Worm (Caenorhabditis elegans) whole organism, young adult: Measurements from ENCODE around the gene svh-5.

ENCODE experiments used
- C17E4.6 ChIP-seq: fragments of 200-800 bp; sonication (Bioruptor generic); IDR thresholded peaks from 2 replicates; pipeline ENCODE4 v1.3.6; 2022; ENCODE audit warnings: missing genetic modification reagents, missing genetic modification characterization, missing compliant biosample characterization
- D2030.7 ChIP-seq: fragments of 200-800 bp; sonication (Bioruptor generic); IDR thresholded peaks from 2 replicates; pipeline ENCODE4 v1.3.6; 2022; ENCODE audit warnings: missing genetic modification reagents, missing genetic modification characterization, missing compliant biosample characterization
- F10E7.11 ChIP-seq: sonication (generic microtip); optimal IDR thresholded peaks from 2 replicates; lab custom pipeline; 2017; ENCODE audit warnings: mild to moderate bottlenecking, missing genetic modification characterization, moderate library complexity, missing compliant biosample characterization
- F23B12.7 ChIP-seq: sonication (generic microtip); optimal IDR thresholded peaks from 2 replicates; lab custom pipeline; 2017; ENCODE audit warnings: missing genetic modification characterization, mild to moderate bottlenecking, missing compliant biosample characterization, antibody characterized with exemption, moderate library complexity; ENCODE audit not compliant: insufficient read depth
- F49E8.2 ChIP-seq: sonication (generic microtip); optimal IDR thresholded peaks from 3 replicates; lab custom pipeline; 2017; ENCODE audit warnings: missing genetic modification characterization, mild to moderate bottlenecking, missing compliant biosample characterization, antibody characterized with exemption, moderate library complexity; ENCODE audit not compliant: insufficient read depth
- F55B11.4 ChIP-seq: sonication (generic microtip); optimal IDR thresholded peaks from 2 replicates; lab custom pipeline; 2016; ENCODE audit warnings: missing compliant biosample characterization, missing genetic modification characterization, borderline replicate concordance; ENCODE audit not compliant: insufficient read depth
- F57A8.1 ChIP-seq: fragments of 200-800 bp; sonication (Bioruptor generic); optimal IDR thresholded peaks from 2 replicates; lab custom pipeline; 2018; ENCODE audit warnings: mild to moderate bottlenecking, missing genetic modification characterization, moderate library complexity, missing compliant biosample characterization
- Y53G8AR.9 ChIP-seq: fragments of 200-800 bp; sonication (Bioruptor generic); conservative IDR thresholded peaks from 2 replicates; pipeline ENCODE4 v1.3.6; 2022; ENCODE audit warnings: missing genetic modification reagents, missing genetic modification characterization, missing compliant biosample characterization
- Y95B8A.8 ChIP-seq: fragments of 200-800 bp; sonication (Bioruptor generic); IDR thresholded peaks from 2 replicates; pipeline ENCODE4 v1.3.6; 2022; ENCODE audit warnings: missing genetic modification reagents, missing genetic modification characterization, missing compliant biosample characterization
- aptf-2 ChIP-seq: fragments of 200-800 bp; sonication (Bioruptor generic); conservative IDR thresholded peaks from 2 replicates; pipeline ENCODE4 v1.3.6; 2022; ENCODE audit warnings: missing genetic modification reagents, missing genetic modification characterization, missing compliant biosample characterization
- athp-1 ChIP-seq: sonication (generic microtip); optimal IDR thresholded peaks from 2 replicates; lab custom pipeline; 2017; ENCODE audit warnings: mild to moderate bottlenecking, missing genetic modification characterization, missing compliant biosample characterization
- attf-3 ChIP-seq: fragments of 200-800 bp; sonication (Bioruptor generic); conservative IDR thresholded peaks from 2 replicates; pipeline ENCODE4 v1.3.6; 2022; ENCODE audit warnings: missing genetic modification reagents, missing genetic modification characterization, missing compliant biosample characterization
- bed-1 ChIP-seq: fragments of 200-800 bp; sonication (Bioruptor generic); IDR thresholded peaks from 2 replicates; pipeline ENCODE4 v1.3.6; 2022; ENCODE audit warnings: missing genetic modification reagents, missing genetic modification characterization, missing compliant biosample characterization
- cebp-1 ChIP-seq, 2 experiments: fragments of 200-800 bp in 1 of 2; sonication (Bioruptor generic) in 1 of 2; sonication (generic microtip) in 1 of 2; IDR thresholded peaks in 1 of 2; optimal IDR thresholded peaks in 1 of 2; 2 replicates each; pipeline versions ENCODE4 v1.3.6 to Lab custom; 2017 to 2022; ENCODE audit warnings: missing compliant biosample characterization in 2 of 2, missing genetic modification characterization in 2 of 2, mild to moderate bottlenecking in 1 of 2, missing genetic modification reagents in 1 of 2, moderate library complexity in 1 of 2
- cebp-2 ChIP-seq: fragments of 200-800 bp; sonication (Bioruptor generic); IDR thresholded peaks from 2 replicates; pipeline ENCODE4 v1.3.6; 2022; ENCODE audit warnings: missing genetic modification characterization, missing compliant biosample characterization
- ceh-100 ChIP-seq: fragments of 200-800 bp; sonication (Bioruptor generic); IDR thresholded peaks from 2 replicates; pipeline ENCODE4 v1.3.6; 2022; ENCODE audit warnings: missing genetic modification reagents, missing genetic modification characterization, missing compliant biosample characterization
- ceh-79 ChIP-seq: sonication (generic microtip); optimal IDR thresholded peaks from 2 replicates; lab custom pipeline; 2017; ENCODE audit warnings: mild to moderate bottlenecking, missing genetic modification characterization, missing compliant biosample characterization
- chd-7 ChIP-seq: sonication (generic microtip); optimal IDR thresholded peaks from 2 replicates; lab custom pipeline; 2016; ENCODE audit warnings: mild to moderate bottlenecking, missing genetic modification characterization, moderate library complexity, missing compliant biosample characterization
- dpff-1 ChIP-seq: sonication (generic microtip); optimal IDR thresholded peaks from 2 replicates; lab custom pipeline; 2017; ENCODE audit warnings: mild to moderate bottlenecking, missing genetic modification characterization, missing compliant biosample characterization
- efl-1 ChIP-seq: fragments of 150-350 bp; optimal IDR thresholded peaks from 2 replicates; lab custom pipeline; 2014; ENCODE audit warnings: missing biosample characterization, missing genetic modification reagents, missing genetic modification characterization
- egl-44 ChIP-seq: fragments of 200-800 bp; sonication (Bioruptor generic); IDR thresholded peaks from 2 replicates; pipeline ENCODE4 v1.3.6; 2022; ENCODE audit warnings: missing genetic modification reagents, missing genetic modification characterization, missing compliant biosample characterization
- ets-4 ChIP-seq: fragments of 200-800 bp; sonication (Bioruptor generic); optimal IDR thresholded peaks from 2 replicates; lab custom pipeline; 2018; ENCODE audit warnings: mild to moderate bottlenecking, missing genetic modification characterization, missing compliant biosample characterization
- gei-17 ChIP-seq: fragments of 200-800 bp; sonication (Bioruptor generic); optimal IDR thresholded peaks from 2 replicates; lab custom pipeline; 2018; ENCODE audit warnings: mild to moderate bottlenecking, missing genetic modification characterization, missing compliant biosample characterization
- hmg-20 ChIP-seq: fragments of 200-800 bp; sonication (Bioruptor generic); IDR thresholded peaks from 2 replicates; pipeline ENCODE4 v1.3.6; 2022; ENCODE audit warnings: missing genetic modification reagents, missing genetic modification characterization, missing compliant biosample characterization
- hrde-1 ChIP-seq: sonication (generic microtip); optimal IDR thresholded peaks from 2 replicates; lab custom pipeline; 2016; ENCODE audit warnings: missing genetic modification characterization, mild to moderate bottlenecking, missing compliant biosample characterization, moderate library complexity, missing genotype, missing genetic modification reagents, borderline replicate concordance
- lin-40 ChIP-seq: sonication (generic microtip); optimal IDR thresholded peaks from 2 replicates; lab custom pipeline; 2016; ENCODE audit warnings: missing genetic modification characterization, mild to moderate bottlenecking, missing compliant biosample characterization, missing genotype, missing genetic modification reagents
- madf-10 ChIP-seq: sonication (generic microtip); optimal IDR thresholded peaks from 2 replicates; lab custom pipeline; 2016; ENCODE audit warnings: mild to moderate bottlenecking, missing genetic modification characterization, missing compliant biosample characterization
- nfyb-1 ChIP-seq: fragments of 200-800 bp; sonication (Bioruptor generic); IDR thresholded peaks from 2 replicates; pipeline ENCODE4 v1.3.6; 2022; ENCODE audit warnings: missing genetic modification reagents, missing genetic modification characterization, missing compliant biosample characterization
- nhr-120 ChIP-seq: fragments of 200-800 bp; sonication (Bioruptor generic); IDR thresholded peaks from 2 replicates; pipeline ENCODE4 v1.3.6; 2022; ENCODE audit warnings: missing genetic modification characterization, missing compliant biosample characterization
- nhr-179 ChIP-seq: sonication (generic microtip); optimal IDR thresholded peaks from 2 replicates; lab custom pipeline; 2016; ENCODE audit warnings: mild to moderate bottlenecking, missing genetic modification characterization, missing compliant biosample characterization
- nhr-80 ChIP-seq: sonication (generic microtip); optimal IDR thresholded peaks from 2 replicates; lab custom pipeline; 2016; ENCODE audit warnings: missing genetic modification characterization, missing compliant biosample characterization
- rcor-1 ChIP-seq: fragments of 200-800 bp; sonication (Bioruptor generic); IDR thresholded peaks from 2 replicates; pipeline ENCODE4 v1.3.6; 2022; ENCODE audit warnings: missing genetic modification reagents, missing genetic modification characterization, missing compliant biosample characterization
- rpc-1 ChIP-seq, 2 experiments: fragments of 150-350 bp in 1 of 2; sonication (generic microtip) in 1 of 2; optimal IDR thresholded peaks; 2 replicates each; lab custom pipeline; 2014 to 2018; ENCODE audit warnings: missing biosample characterization in 1 of 2, missing genetic modification characterization in 1 of 2, missing genetic modification reagents in 1 of 2, missing genotype in 1 of 2
- unc-130 ChIP-seq: sonication (generic microtip); optimal IDR thresholded peaks from 2 replicates; lab custom pipeline; 2016; ENCODE audit warnings: missing genetic modification reagents, missing genetic modification characterization, missing compliant biosample characterization
- zim-3 ChIP-seq: sonication (generic microtip); optimal IDR thresholded peaks from 2 replicates; lab custom pipeline; 2017; ENCODE audit warnings: mild to moderate bottlenecking, missing genetic modification characterization, moderate library complexity, missing compliant biosample characterization
- ztf-22 ChIP-seq: fragments of 200-800 bp; sonication (Bioruptor generic); optimal IDR thresholded peaks from 2 replicates; lab custom pipeline; 2018; ENCODE audit warnings: mild to moderate bottlenecking, missing genetic modification characterization, moderate library complexity, missing compliant biosample characterization
- ztf-28 ChIP-seq: fragments of 200-800 bp; sonication (Bioruptor generic); IDR thresholded peaks from 2 replicates; pipeline ENCODE4 v1.3.6; 2022; ENCODE audit warnings: missing genetic modification reagents, missing genetic modification characterization, missing compliant biosample characterization

Gene svh-5

ce11 chrX:15338195-15338594, 39.4 kb downstream of the svh-5 start:
- TF ChIP-seq ceh-79 (tag; lab: Kevin White, UChicago) (no peak), F55B11.4 (tag; lab: Kevin White, UChicago) (no peak), athp-1 (tag; lab: Kevin White, UChicago) (no peak), hrde-1 (tag; lab: Kevin White, UChicago) (no peak), zim-3 (tag; lab: Kevin White, UChicago) (no peak), chd-7 (no peak), bed-1 (no peak), hmg-20 (GFP tag; lab: Robert Waterston, UW) (no peak), nfyb-1 (no peak), ztf-28 (GFP tag; lab: Robert Waterston, UW) (no peak), gei-17 (GFP tag; lab: Kevin White, UChicago) (no peak), madf-10 (tag; lab: Kevin White, UChicago) (no peak), ceh-100 (GFP tag; lab: Robert Waterston, UW) (no peak), F57A8.1 (GFP tag; lab: Kevin White, UChicago) (no peak), ets-4 (GFP tag; lab: Kevin White, UChicago) (no peak)

- TF ChIP-seq C17E4.6 (no peak), efl-1 (GFP tag; lab: Kevin White, UChicago) (no peak), egl-44 (GFP tag; lab: Robert Waterston, UW) (no peak), unc-130 (GFP tag; lab: Kevin White, UChicago) (no peak), attf-3 (GFP tag; lab: Robert Waterston, UW) (no peak), nhr-120 (GFP tag; lab: Robert Waterston, UW) (no peak), dpff-1 (no peak), cebp-2 (no peak), Y53G8AR.9 (no peak), F49E8.2 (tag; lab: Kevin White, UChicago) (no peak), F10E7.11 (tag; lab: Kevin White, UChicago) (no peak), lin-40 (tag; lab: Kevin White, UChicago) (no peak), D2030.7 (GFP tag; lab: Robert Waterston, UW) (no peak), F23B12.7 (tag; lab: Kevin White, UChicago) (no peak), aptf-2 (no peak), ztf-22 (GFP tag; lab: Kevin White, UChicago) (no peak)
These were observed 41.2 kb downstream of the svh-5 start for ce11 chrX:15336392-15336791.

- TF ChIP-seq Y95B8A.8 (GFP tag; lab: Robert Waterston, UW) (no peak), chd-7 (no peak), rpc-1 (optimal IDR thresholded peaks at IDR 0.05; lab: Kevin White, UChicago) (no peak), rpc-1 (tag; optimal IDR thresholded peaks at IDR 0.05; lab: Kevin White, UChicago) (peak; percentile 29)
These were observed 42.0 kb downstream of the svh-5 start for ce11 chrX:15335636-15336035.

- TF ChIP-seq cebp-1 (GFP tag; IDR thresholded peaks at IDR 0.05; lab: Robert Waterston, UW) = no peak
- TF ChIP-seq cebp-1 (tag; optimal IDR thresholded peaks at IDR 0.05; lab: Kevin White, UChicago) = peak; percentile 42
- TF ChIP-seq nhr-179 (tag; lab: Kevin White, UChicago) = no peak
- TF ChIP-seq nhr-120 (GFP tag; lab: Robert Waterston, UW) = no peak
- TF ChIP-seq madf-10 (tag; lab: Kevin White, UChicago) = no peak
- TF ChIP-seq rcor-1 (GFP tag; lab: Robert Waterston, UW) = no peak
- TF ChIP-seq nhr-80 (tag; lab: Kevin White, UChicago) = peak; percentile 20
These were observed 42.7 kb downstream of the svh-5 start for ce11 chrX:15334897-15335296.
